Fruit fly (Drosophila melanogaster) whole organism, embryonic: ENCODE data around the gene Uck.

Source experiments
- Asciz ChIP-seq: fragments of 200-800 bp; sonication (Bioruptor generic); optimal IDR thresholded peaks from 2 replicates; lab custom pipeline; 2017; ENCODE audit warnings: missing biosample characterization, mild to moderate bottlenecking, missing genetic modification characterization, missing genetic modification reagents
- CG10147 ChIP-seq: fragments of 200-800 bp; sonication (Bioruptor generic); optimal IDR thresholded peaks from 2 replicates; lab custom pipeline; 2019; ENCODE audit warnings: missing biosample characterization, mild to moderate bottlenecking, missing genetic modification characterization, moderate library complexity
- CG10366 ChIP-seq: fragments of 200-800 bp; sonication (Bioruptor generic); IDR thresholded peaks from 2 replicates; pipeline ENCODE4 v1.3.6; 2022; ENCODE audit warnings: missing biosample characterization, missing genetic modification characterization
- CG11398 ChIP-seq: fragments of 200-800 bp; sonication (Bioruptor generic); optimal IDR thresholded peaks from 2 replicates; lab custom pipeline; 2016; ENCODE audit warnings: missing biosample characterization, missing genetic modification characterization
- CG11504 ChIP-seq: fragments of 200-800 bp; sonication (Bioruptor generic); optimal IDR thresholded peaks from 3 replicates; lab custom pipeline; 2019; ENCODE audit warnings: missing biosample characterization, mild to moderate bottlenecking, missing genetic modification characterization, moderate library complexity
- CG11695 ChIP-seq: fragments of 200-800 bp; sonication (Bioruptor generic); IDR thresholded peaks from 3 replicates; pipeline ENCODE4 v1.3.6; 2022; ENCODE audit warnings: missing biosample characterization, missing genetic modification characterization
- CG11723 ChIP-seq: fragments of 200-800 bp; sonication (Bioruptor generic); optimal IDR thresholded peaks from 2 replicates; lab custom pipeline; 2017; ENCODE audit warnings: missing biosample characterization, mild to moderate bottlenecking, missing genetic modification characterization
- CG12155 ChIP-seq: fragments of 200-800 bp; sonication (Bioruptor generic); optimal IDR thresholded peaks from 3 replicates; lab custom pipeline; 2016; ENCODE audit warnings: missing biosample characterization, missing genetic modification characterization
- CG13424 ChIP-seq: fragments of 200-800 bp; sonication (Bioruptor generic); optimal IDR thresholded peaks from 2 replicates; lab custom pipeline; 2019; ENCODE audit warnings: missing biosample characterization, mild to moderate bottlenecking, missing genetic modification characterization, moderate library complexity
- CG13775 ChIP-seq: fragments of 200-800 bp; sonication (Bioruptor generic); optimal IDR thresholded peaks from 3 replicates; lab custom pipeline; 2017; ENCODE audit warnings: missing biosample characterization, mild to moderate bottlenecking, missing genetic modification characterization
- CG17359 ChIP-seq: fragments of 200-800 bp; sonication (Bioruptor generic); optimal IDR thresholded peaks from 3 replicates; lab custom pipeline; 2018; ENCODE audit warnings: missing biosample characterization, mild to moderate bottlenecking, missing genetic modification characterization, moderate library complexity
- CG17829 ChIP-seq: fragments of 200-800 bp; optimal IDR thresholded peaks from 2 replicates; lab custom pipeline; 2019; ENCODE audit warnings: missing biosample characterization, mild to moderate bottlenecking, missing genetic modification characterization, moderate library complexity
- CG2875 ChIP-seq: fragments of 200-800 bp; sonication (Bioruptor generic); optimal IDR thresholded peaks from 2 replicates; lab custom pipeline; 2017; ENCODE audit warnings: missing biosample characterization, mild to moderate bottlenecking, missing genetic modification characterization, missing genetic modification reagents
- CG30431 ChIP-seq: fragments of 200-800 bp; sonication (Bioruptor generic); optimal IDR thresholded peaks from 2 replicates; lab custom pipeline; 2017; ENCODE audit warnings: missing biosample characterization, missing genetic modification characterization
- CG4328 ChIP-seq: fragments of 200-800 bp; sonication (Bioruptor generic); optimal IDR thresholded peaks from 3 replicates; lab custom pipeline; 2017; ENCODE audit warnings: missing biosample characterization, missing genetic modification reagents, missing genetic modification characterization
- CG6272 ChIP-seq: fragments of 200-800 bp; sonication (Bioruptor generic); IDR thresholded peaks from 2 replicates; pipeline ENCODE4 v1.3.6; 2022; ENCODE audit warnings: missing biosample characterization, missing genetic modification characterization
- CG8359 ChIP-seq: fragments of 200-800 bp; sonication (Bioruptor generic); optimal IDR thresholded peaks from 2 replicates; lab custom pipeline; 2017; ENCODE audit warnings: missing biosample characterization, mild to moderate bottlenecking, missing genetic modification characterization, borderline replicate concordance
- CG8478 ChIP-seq: fragments of >200 bp; optimal IDR thresholded peaks from 2 replicates; lab custom pipeline; 2018
- CG9727 ChIP-seq: fragments of 200-800 bp; sonication (Bioruptor generic); optimal IDR thresholded peaks from 3 replicates; lab custom pipeline; 2017; ENCODE audit warnings: missing biosample characterization, mild to moderate bottlenecking, missing genetic modification characterization
- CG9817 ChIP-seq: fragments of 200-800 bp; sonication (Bioruptor generic); optimal IDR thresholded peaks from 2 replicates; lab custom pipeline; 2018; ENCODE audit warnings: missing biosample characterization, mild to moderate bottlenecking, missing genetic modification characterization, moderate library complexity
- Camta ChIP-seq: fragments of 200-800 bp; sonication (Bioruptor generic); optimal IDR thresholded peaks from 2 replicates; lab custom pipeline; 2016; ENCODE audit warnings: missing biosample characterization, missing genetic modification characterization
- Dad ChIP-seq: fragments of 200-800 bp; sonication (Bioruptor generic); optimal IDR thresholded peaks from 3 replicates; lab custom pipeline; 2016; ENCODE audit warnings: missing biosample characterization, missing genetic modification characterization
- Dip2 ChIP-seq: fragments of 200-800 bp; sonication (Bioruptor generic); IDR thresholded peaks from 2 replicates; pipeline ENCODE4 v1.3.6; 2022; ENCODE audit warnings: missing biosample characterization, missing genetic modification characterization
- Doc3 ChIP-seq: fragments of 200-800 bp; sonication (Bioruptor generic); IDR thresholded peaks from 3 replicates; pipeline ENCODE4 v1.3.6; 2022; ENCODE audit warnings: missing biosample characterization, missing genetic modification characterization; ENCODE audit not compliant: partially characterized antibody
- Fer1 ChIP-seq: fragments of 200-800 bp; sonication (Bioruptor generic); optimal IDR thresholded peaks from 2 replicates; lab custom pipeline; 2017; ENCODE audit warnings: missing biosample characterization, mild to moderate bottlenecking, missing genetic modification characterization
- Gsc ChIP-seq: fragments of 200-800 bp; sonication (Bioruptor generic); IDR thresholded peaks from 2 replicates; pipeline ENCODE4 v1.3.6; 2022; ENCODE audit warnings: missing biosample characterization, missing genetic modification characterization
- HLHmδ ChIP-seq: fragments of 200-800 bp; sonication (Bioruptor generic); optimal IDR thresholded peaks from 2 replicates; lab custom pipeline; 2018; ENCODE audit warnings: missing biosample characterization, mild to moderate bottlenecking, missing genetic modification characterization, moderate library complexity
- Hsf ChIP-seq: fragments of 200-800 bp; sonication (Bioruptor generic); optimal IDR thresholded peaks from 3 replicates; lab custom pipeline; 2016; ENCODE audit warnings: missing biosample characterization, missing genetic modification characterization
- Kr ChIP-seq: fragments of 200-800 bp; sonication (Bioruptor generic); optimal IDR thresholded peaks from 2 replicates; lab custom pipeline; 2017; ENCODE audit warnings: missing biosample characterization, mild to moderate bottlenecking, missing genetic modification characterization
- PHDP ChIP-seq: fragments of 200-800 bp; sonication (Bioruptor generic); optimal IDR thresholded peaks from 3 replicates; lab custom pipeline; 2018; ENCODE audit warnings: missing biosample characterization, mild to moderate bottlenecking, missing genetic modification characterization, moderate library complexity
- Pdp1 ChIP-seq, 2 experiments: fragments of 200-800 bp; sonication (Bioruptor generic); optimal IDR thresholded peaks; 3 replicates each; lab custom pipeline; 2016; ENCODE audit warnings: missing biosample characterization in 2 of 2, missing genetic modification characterization in 2 of 2, mild to moderate bottlenecking in 1 of 2, moderate library complexity in 1 of 2
- Sox102F ChIP-seq: fragments of 200-800 bp; sonication (Bioruptor generic); optimal IDR thresholded peaks from 2 replicates; lab custom pipeline; 2018; ENCODE audit warnings: missing biosample characterization, mild to moderate bottlenecking, missing genetic modification characterization, moderate library complexity
- TFAM ChIP-seq: fragments of 200-800 bp; sonication (Bioruptor generic); optimal IDR thresholded peaks from 2 replicates; lab custom pipeline; 2017; ENCODE audit warnings: missing biosample characterization, missing genetic modification characterization, inconsistent platforms
- Xbp1 ChIP-seq: fragments of 200-800 bp; sonication (Bioruptor generic); optimal IDR thresholded peaks from 3 replicates; lab custom pipeline; 2016; ENCODE audit warnings: missing biosample characterization, mild to moderate bottlenecking, missing genetic modification characterization
- aop ChIP-seq: fragments of 200-800 bp; sonication (Bioruptor generic); IDR thresholded peaks from 2 replicates; pipeline ENCODE4 v1.3.6; 2022; ENCODE audit warnings: missing biosample characterization, missing genetic modification characterization
- ash1 ChIP-seq: fragments of 200-800 bp; sonication (Bioruptor generic); optimal IDR thresholded peaks from 2 replicates; lab custom pipeline; 2018; ENCODE audit warnings: missing biosample characterization, mild to moderate bottlenecking, missing genetic modification characterization
- croc ChIP-seq: fragments of 200-800 bp; sonication (Bioruptor generic); conservative IDR thresholded peaks from 3 replicates; pipeline ENCODE4 v1.3.6; 2022; ENCODE audit warnings: missing biosample characterization, missing genetic modification characterization
- cwo ChIP-seq: fragments of 200-800 bp; sonication (Bioruptor generic); optimal IDR thresholded peaks from 3 replicates; lab custom pipeline; 2017; ENCODE audit warnings: missing biosample characterization, missing genetic modification characterization, mild to moderate bottlenecking, moderate library complexity, missing genetic modification reagents
- danr ChIP-seq: fragments of 200-800 bp; sonication (Bioruptor generic); IDR thresholded peaks from 2 replicates; pipeline ENCODE4 v1.3.6; 2022; ENCODE audit warnings: missing biosample characterization, missing genetic modification characterization
- emc ChIP-seq: fragments of 200-800 bp; sonication (Bioruptor generic); optimal IDR thresholded peaks from 2 replicates; lab custom pipeline; 2016; ENCODE audit warnings: missing biosample characterization, missing genetic modification characterization
- ems ChIP-seq: fragments of 200-800 bp; sonication (Bioruptor generic); optimal IDR thresholded peaks from 3 replicates; lab custom pipeline; 2016; ENCODE audit warnings: missing biosample characterization, missing genetic modification characterization
- inv ChIP-seq: fragments of 200-800 bp; sonication (Bioruptor generic); IDR thresholded peaks from 2 replicates; pipeline ENCODE4 v1.3.6; 2022; ENCODE audit warnings: missing biosample characterization, missing genetic modification characterization; ENCODE audit not compliant: partially characterized antibody
- nerfin-1 ChIP-seq: fragments of 200-800 bp; sonication (Bioruptor generic); optimal IDR thresholded peaks from 3 replicates; lab custom pipeline; 2019; ENCODE audit warnings: missing biosample characterization, mild to moderate bottlenecking, missing genetic modification characterization, moderate library complexity
- sens-2 ChIP-seq: fragments of 200-800 bp; sonication (Bioruptor generic); IDR thresholded peaks from 2 replicates; pipeline ENCODE4 v1.3.6; 2022; ENCODE audit warnings: missing biosample characterization, missing genetic modification characterization
- slp2 ChIP-seq: fragments of 200-800 bp; sonication (Bioruptor generic); optimal IDR thresholded peaks from 2 replicates; lab custom pipeline; 2016; ENCODE audit warnings: missing biosample characterization, missing genetic modification characterization
- tll ChIP-seq, 2 experiments: fragments of 200-800 bp in 1 of 2; fragments of >200 bp in 1 of 2; sonication (Bioruptor generic) in 1 of 2; optimal IDR thresholded peaks; 2 replicates each; lab custom pipeline; 2017 to 2019; ENCODE audit warnings: missing biosample characterization in 2 of 2, missing genetic modification characterization in 2 of 2, mild to moderate bottlenecking in 1 of 2, moderate library complexity in 1 of 2
- twi ChIP-seq: fragments of 200-800 bp; optimal IDR thresholded peaks from 2 replicates; lab custom pipeline; 2019; ENCODE audit warnings: missing biosample characterization, mild to moderate bottlenecking, missing genetic modification characterization, moderate library complexity
- unc-4 ChIP-seq: fragments of 200-800 bp; sonication (Bioruptor generic); IDR thresholded peaks from 2 replicates; pipeline ENCODE4 v1.3.6; 2022; ENCODE audit warnings: missing biosample characterization, missing genetic modification characterization; ENCODE audit not compliant: partially characterized antibody
- zen2 ChIP-seq: fragments of 200-800 bp; sonication (Bioruptor generic); IDR thresholded peaks from 3 replicates; pipeline ENCODE4 v1.3.6; 2022; ENCODE audit warnings: missing biosample characterization, missing genetic modification characterization; ENCODE audit not compliant: partially characterized antibody
- zfh2 ChIP-seq: fragments of 200-800 bp; sonication (Bioruptor generic); optimal IDR thresholded peaks from 2 replicates; lab custom pipeline; 2016; ENCODE audit warnings: missing biosample characterization, missing genetic modification characterization

The Uck gene

dm6 chr3R:24252494-24252893, 37.5 kb upstream of the Uck start, which contains the start of gene beta-PheRS (continued):
- no peak for TF ChIP-seq aop (GFP tag; lab: Robert Waterston, UW)
- TF ChIP-seq Dad = peak; percentile 18
- TF ChIP-seq sens-2 (GFP tag; lab: Robert Waterston, UW) = no peak
- no peak for TF ChIP-seq CG30431 (GFP tag; lab: Kevin White, UChicago)
- TF ChIP-seq cwo (GFP tag; lab: Kevin White, UChicago) = no peak
- peak; percentile 38; the same call in 1 of the 2 replicates for TF ChIP-seq CG10366
- TF ChIP-seq zen2 = peak; percentile 89
- peak; percentile 35 for TF ChIP-seq Camta (GFP tag; lab: Kevin White, UChicago)
- peak; percentile 61 for TF ChIP-seq Hsf (GFP tag; lab: Kevin White, UChicago)
- TF ChIP-seq Doc3 (GFP tag; lab: Robert Waterston, UW) = peak; percentile 81
- TF ChIP-seq Sox102F (GFP tag; lab: Kevin White, UChicago) = no peak
- TF ChIP-seq Gsc (GFP tag; lab: Robert Waterston, UW) = no peak
- TF ChIP-seq CG8359 (GFP tag; lab: Kevin White, UChicago) = no peak
- no peak for TF ChIP-seq CG8478
- TF ChIP-seq slp2 = peak; percentile 29
- peak in 1 of 2 experiments; percentile 29 for TF ChIP-seq tll (GFP tag; optimal IDR thresholded peaks at IDR 0.05; lab: Kevin White, UChicago)
- TF ChIP-seq CG9727 = no peak
- TF ChIP-seq Pdp1 (GFP tag; optimal IDR thresholded peaks at IDR 0.05; lab: Kevin White, UChicago) = peak in 1 of 2 experiments; percentile 23
- no peak for TF ChIP-seq CG11398 (GFP tag; lab: Kevin White, UChicago)
- no peak for TF ChIP-seq CG11723
- peak; percentile 52 for TF ChIP-seq CG12155 (GFP tag; lab: Kevin White, UChicago)
- TF ChIP-seq CG11504 (tag; lab: Kevin White, UChicago) = no peak
- no peak for TF ChIP-seq croc
- no peak for TF ChIP-seq CG11695 (GFP tag; lab: Robert Waterston, UW)
- peak; percentile 72 for TF ChIP-seq Xbp1 (GFP tag; lab: Kevin White, UChicago)
- peak; percentile 75 for TF ChIP-seq zfh2 (GFP tag; lab: Kevin White, UChicago)
- peak; percentile 58 for TF ChIP-seq CG13775 (GFP tag; lab: Kevin White, UChicago)
- TF ChIP-seq CG4328 (GFP tag; lab: Kevin White, UChicago) = no peak
- peak; percentile 65 for TF ChIP-seq CG9817
- peak; percentile 49 for TF ChIP-seq ems (GFP tag; lab: Kevin White, UChicago)
- no peak for TF ChIP-seq CG10147 (GFP tag; lab: Kevin White, UChicago)
- TF ChIP-seq TFAM = no peak
- TF ChIP-seq PHDP (tag; lab: Kevin White, UChicago) = no peak
- no peak for TF ChIP-seq HLHmδ (GFP tag; lab: Kevin White, UChicago)
- no peak for TF ChIP-seq Dip2 (GFP tag; lab: Robert Waterston, UW)
- TF ChIP-seq twi (tag; lab: Kevin White, UChicago) = no peak
- peak; percentile 92 for TF ChIP-seq inv (GFP tag; lab: Robert Waterston, UW)
- no peak for TF ChIP-seq CG17359 (tag; lab: Kevin White, UChicago)
- no peak for TF ChIP-seq Kr (GFP tag; lab: Kevin White, UChicago)
- peak; percentile 48; the same call in 1 of the 2 replicates for TF ChIP-seq CG6272 (GFP tag; lab: Robert Waterston, UW)
- TF ChIP-seq CG2875 (GFP tag; lab: Kevin White, UChicago) = no peak
- TF ChIP-seq CG13424 (tag; lab: Kevin White, UChicago) = peak; percentile 66
- TF ChIP-seq emc (GFP tag; lab: Kevin White, UChicago) = no peak
- TF ChIP-seq CG17829 = peak; percentile 76
- TF ChIP-seq nerfin-1 (tag; lab: Kevin White, UChicago) = no peak
- TF ChIP-seq unc-4 = peak; percentile 92
- TF ChIP-seq Fer1 (GFP tag; lab: Kevin White, UChicago) = no peak
- TF ChIP-seq danr = no peak
- TF ChIP-seq Asciz = no peak
- peak; percentile 12 for TF ChIP-seq ash1 (GFP tag; lab: Kevin White, UChicago)
